Fruit fly (Drosophila melanogaster) S2 (cell line): ENCODE results near the gene CG17598.

ENCODE experiments used
- CG8478 ChIP-seq: fragments of >200 bp; optimal IDR thresholded peaks from 2 replicates; lab custom pipeline; 2018
- CTCF ChIP-seq, 2 experiments: fragments of >200 bp; optimal IDR thresholded peaks; 2 replicates each; lab custom pipeline; 2018

DNA sequence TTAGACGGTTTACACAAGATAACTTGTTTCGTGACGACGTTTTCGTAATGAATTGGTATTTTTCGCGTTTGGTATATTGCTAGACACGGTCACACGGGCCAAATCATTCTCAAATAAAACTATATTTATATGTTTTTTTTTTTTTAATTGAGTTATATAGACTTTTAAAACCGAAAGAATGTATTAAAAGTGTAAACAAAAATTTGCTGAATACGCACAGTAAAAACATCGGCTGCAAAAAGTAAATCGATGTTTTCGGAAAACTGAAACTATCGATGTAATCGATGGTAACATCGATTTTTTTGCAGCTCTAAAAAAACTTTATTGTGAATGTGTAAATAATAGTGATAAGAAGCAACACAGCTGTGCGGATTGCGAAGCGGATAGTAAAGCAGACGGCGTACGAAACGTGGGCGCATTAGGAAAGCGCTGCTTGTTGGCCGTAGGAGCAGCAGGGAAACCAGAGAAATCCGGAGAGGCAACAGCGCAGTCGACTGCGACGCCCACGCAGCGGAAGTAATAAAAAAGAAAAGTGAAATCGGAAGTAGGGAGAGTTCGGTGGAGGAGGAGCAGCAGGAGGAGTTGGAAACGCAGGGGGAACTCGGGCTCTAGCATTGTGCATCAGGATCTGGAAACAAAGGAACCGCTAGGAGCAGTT, 10.4 kb downstream of the CG17598 start, which contains the start of gene S6kII:
- TF ChIP-seq CTCF (optimal IDR thresholded peaks at IDR 0.05; lab: Kevin White, UChicago) (no peak), CG8478 (no peak)
